Worm (Caenorhabditis elegans) whole organism, L4 larva: ENCODE measurements around the gene B0244.10.

Experiments used
- F49E8.2 ChIP-seq: sonication (generic microtip); optimal IDR thresholded peaks from 2 replicates; lab custom pipeline; 2016; ENCODE audit warnings: missing compliant biosample characterization, mild to moderate bottlenecking, missing genetic modification characterization, borderline replicate concordance
- aha-1 ChIP-seq: fragments of 150-350 bp; peaks from one replicate; lab custom pipeline; 2014; ENCODE audit warnings: missing biosample characterization, missing genetic modification characterization
- ama-1 ChIP-seq: fragments of 150-350 bp; optimal IDR thresholded peaks from 2 replicates; lab custom pipeline; 2014; ENCODE audit warnings: inconsistent platforms, mixed read lengths
- ceh-20 ChIP-seq: fragments of 200-800 bp; sonication (Bioruptor generic); IDR thresholded peaks from 2 replicates; pipeline ENCODE4 v1.3.6; 2022; ENCODE audit warnings: missing genetic modification reagents, missing genetic modification characterization, missing compliant biosample characterization
- ceh-28 ChIP-seq: fragments of 150-350 bp; optimal IDR thresholded peaks from 2 replicates; lab custom pipeline; 2014; ENCODE audit warnings: missing biosample characterization, missing genetic modification reagents, missing genetic modification characterization
- ceh-44 ChIP-seq: fragments of 200-800 bp; sonication (Bioruptor generic); IDR thresholded peaks from 2 replicates; pipeline ENCODE4 v1.3.6; 2022; ENCODE audit warnings: missing genetic modification reagents, missing genetic modification characterization, missing compliant biosample characterization
- daf-8 ChIP-seq: fragments of 200-800 bp; sonication (Bioruptor generic); IDR thresholded peaks from 2 replicates; pipeline ENCODE4 v1.3.6; 2022; ENCODE audit warnings: missing genetic modification characterization, missing compliant biosample characterization
- dmd-6 ChIP-seq: fragments of 200-800 bp; sonication (Bioruptor generic); IDR thresholded peaks from 2 replicates; pipeline ENCODE4 v1.3.6; 2022; ENCODE audit warnings: missing genetic modification reagents, missing genetic modification characterization, missing compliant biosample characterization
- dve-1 ChIP-seq: sonication (generic microtip); optimal IDR thresholded peaks from 2 replicates; lab custom pipeline; 2017; ENCODE audit warnings: antibody characterized with exemption, mild to moderate bottlenecking, missing genetic modification characterization, missing compliant biosample characterization; ENCODE audit not compliant: insufficient read depth
- egl-43 ChIP-seq: fragments of 200-800 bp; sonication (Bioruptor generic); IDR thresholded peaks from 2 replicates; pipeline ENCODE4 v1.3.6; 2022; ENCODE audit warnings: missing genetic modification reagents, missing genetic modification characterization, missing compliant biosample characterization
- fos-1 ChIP-seq: fragments of 150-350 bp; optimal IDR thresholded peaks from 2 replicates; lab custom pipeline; 2014; ENCODE audit warnings: missing biosample characterization, missing genetic modification characterization
- hlh-11 ChIP-seq: fragments of 200-800 bp; sonication (Bioruptor generic); optimal IDR thresholded peaks from 2 replicates; lab custom pipeline; 2018; ENCODE audit warnings: mild to moderate bottlenecking, missing genetic modification characterization, missing compliant biosample characterization
- hlh-30 ChIP-seq: sonication (generic microtip); optimal IDR thresholded peaks from 2 replicates; lab custom pipeline; 2017; ENCODE audit warnings: antibody characterized with exemption, mild to moderate bottlenecking, missing genetic modification characterization, missing compliant biosample characterization; ENCODE audit not compliant: insufficient read depth
- hmg-1.1 ChIP-seq: fragments of 200-800 bp; sonication (Bioruptor generic); IDR thresholded peaks from 2 replicates; pipeline ENCODE4 v1.3.6; 2022; ENCODE audit warnings: missing genetic modification reagents, missing genetic modification characterization, missing compliant biosample characterization
- jun-1 ChIP-seq: fragments of 150-350 bp; optimal IDR thresholded peaks from 2 replicates; lab custom pipeline; 2014; ENCODE audit warnings: missing biosample characterization, missing genetic modification reagents, missing genetic modification characterization
- lin-38 ChIP-seq: fragments of 200-800 bp; sonication (Bioruptor generic); IDR thresholded peaks from 2 replicates; pipeline ENCODE4 v1.3.6; 2022; ENCODE audit warnings: missing genetic modification reagents, missing genetic modification characterization, missing compliant biosample characterization
- lsy-2 ChIP-seq, 2 experiments: fragments of 150-350 bp in 1 of 2; sonication (generic microtip) in 1 of 2; optimal IDR thresholded peaks; 2 replicates each; lab custom pipeline; 2014 to 2017; ENCODE audit warnings: missing biosample characterization in 2 of 2, missing genetic modification characterization in 2 of 2
- madf-9 ChIP-seq: fragments of 200-800 bp; sonication (Bioruptor generic); conservative IDR thresholded peaks from 2 replicates; pipeline ENCODE4 v1.3.6; 2022; ENCODE audit warnings: missing genetic modification reagents, missing genetic modification characterization, missing compliant biosample characterization
- mdl-1 ChIP-seq, 2 experiments: fragments of 150-350 bp in 1 of 2; sonication (generic microtip) in 1 of 2; optimal IDR thresholded peaks; 2 replicates each; lab custom pipeline; 2014 to 2017; ENCODE audit warnings: missing biosample characterization in 2 of 2, missing genetic modification characterization in 2 of 2
- mep-1 ChIP-seq: fragments of 150-350 bp; sonication (generic microtip); optimal IDR thresholded peaks from 3 replicates; lab custom pipeline; 2014; ENCODE audit warnings: missing biosample characterization, missing genetic modification characterization
- mes-2 ChIP-seq: sonication (generic microtip); optimal IDR thresholded peaks from 2 replicates; lab custom pipeline; 2016; ENCODE audit warnings: missing genotype, mild to moderate bottlenecking, missing genetic modification characterization, missing compliant biosample characterization; ENCODE audit not compliant: poor library complexity, severe bottlenecking
- mxl-2 ChIP-seq: fragments of 200-800 bp; sonication (Bioruptor generic); conservative IDR thresholded peaks from 2 replicates; pipeline ENCODE4 v1.3.6; 2022; ENCODE audit warnings: missing genetic modification reagents, missing genetic modification characterization, missing compliant biosample characterization
- mxl-3 ChIP-seq: fragments of 200-800 bp; sonication (Bioruptor generic); optimal IDR thresholded peaks from 2 replicates; lab custom pipeline; 2018; ENCODE audit warnings: mild to moderate bottlenecking, missing genetic modification characterization, missing compliant biosample characterization
- nhr-11 ChIP-seq: fragments of 150-350 bp; optimal IDR thresholded peaks from 2 replicates; lab custom pipeline; 2014; ENCODE audit warnings: missing biosample characterization, missing genetic modification characterization
- nhr-25 ChIP-seq: sonication (generic microtip); optimal IDR thresholded peaks from 2 replicates; lab custom pipeline; 2017; ENCODE audit warnings: missing genetic modification characterization, mild to moderate bottlenecking, missing compliant biosample characterization, antibody characterized with exemption, moderate library complexity, borderline replicate concordance; ENCODE audit not compliant: insufficient read depth
- nhr-28 ChIP-seq: fragments of 150-350 bp; optimal IDR thresholded peaks from 2 replicates; lab custom pipeline; 2014; ENCODE audit warnings: missing biosample characterization, missing genetic modification characterization
- nhr-41 ChIP-seq: fragments of 200-800 bp; sonication (Bioruptor generic); IDR thresholded peaks from 2 replicates; pipeline ENCODE4 v1.3.6; 2022; ENCODE audit warnings: missing genetic modification reagents, missing genetic modification characterization, missing compliant biosample characterization
- nhr-48 ChIP-seq: sonication (generic microtip); optimal IDR thresholded peaks from 2 replicates; lab custom pipeline; 2016; ENCODE audit warnings: mild to moderate bottlenecking, missing genetic modification characterization, missing compliant biosample characterization
- pqm-1 ChIP-seq: sonication (generic microtip); optimal IDR thresholded peaks from 2 replicates; lab custom pipeline; 2017; ENCODE audit warnings: missing biosample characterization, missing genetic modification characterization
- rbr-2 ChIP-seq: sonication (generic microtip); optimal IDR thresholded peaks from 2 replicates; lab custom pipeline; 2016; ENCODE audit warnings: missing genotype, missing genetic modification characterization, missing compliant biosample characterization
- set-16 ChIP-seq: fragments of 200-800 bp; sonication (Bioruptor generic); IDR thresholded peaks from 2 replicates; pipeline ENCODE4 v1.3.6; 2022; ENCODE audit warnings: missing genetic modification reagents, missing genetic modification characterization, missing compliant biosample characterization
- snpc-1.2 ChIP-seq: fragments of 200-800 bp; sonication (Bioruptor generic); IDR thresholded peaks from 2 replicates; pipeline ENCODE4 v1.3.6; 2022; ENCODE audit warnings: missing genetic modification reagents, missing genetic modification characterization, missing compliant biosample characterization
- snpc-4 ChIP-seq: fragments of 150-350 bp; optimal IDR thresholded peaks from 2 replicates; lab custom pipeline; 2014; ENCODE audit warnings: missing biosample characterization, missing genetic modification characterization
- spr-1 ChIP-seq: sonication (generic microtip); optimal IDR thresholded peaks from 2 replicates; lab custom pipeline; 2016; ENCODE audit warnings: mild to moderate bottlenecking, missing genetic modification characterization, missing compliant biosample characterization
- tag-97 ChIP-seq: fragments of 200-800 bp; sonication (Bioruptor generic); IDR thresholded peaks from 2 replicates; pipeline ENCODE4 v1.3.6; 2022; ENCODE audit warnings: missing genetic modification characterization, missing compliant biosample characterization
- unc-39 ChIP-seq: sonication (generic microtip); optimal IDR thresholded peaks from 2 replicates; lab custom pipeline; 2017; ENCODE audit warnings: missing biosample characterization, missing genetic modification characterization
- unc-62 ChIP-seq, 3 experiments: fragments of 150-350 bp in 1 of 3; sonication (generic microtip); optimal IDR thresholded peaks in 2 of 3; peaks in 1 of 3; 1 replicate in 1 of 3; 2 replicates in 2 of 3; lab custom pipeline; 2014 to 2017; ENCODE audit warnings: missing biosample characterization in 3 of 3, missing genetic modification characterization in 3 of 3, missing genetic modification reagents in 3 of 3, missing genotype in 1 of 3
- vab-7 ChIP-seq: fragments of 200-800 bp; sonication (Bioruptor generic); IDR thresholded peaks from 2 replicates; pipeline ENCODE4 v1.3.6; 2022; ENCODE audit warnings: missing genetic modification reagents, missing genetic modification characterization, missing compliant biosample characterization
- zfp-2 ChIP-seq: sonication (generic microtip); optimal IDR thresholded peaks from 2 replicates; lab custom pipeline; 2016; ENCODE audit warnings: mild to moderate bottlenecking, missing genetic modification characterization, missing compliant biosample characterization

Gene B0244.10

DNA sequence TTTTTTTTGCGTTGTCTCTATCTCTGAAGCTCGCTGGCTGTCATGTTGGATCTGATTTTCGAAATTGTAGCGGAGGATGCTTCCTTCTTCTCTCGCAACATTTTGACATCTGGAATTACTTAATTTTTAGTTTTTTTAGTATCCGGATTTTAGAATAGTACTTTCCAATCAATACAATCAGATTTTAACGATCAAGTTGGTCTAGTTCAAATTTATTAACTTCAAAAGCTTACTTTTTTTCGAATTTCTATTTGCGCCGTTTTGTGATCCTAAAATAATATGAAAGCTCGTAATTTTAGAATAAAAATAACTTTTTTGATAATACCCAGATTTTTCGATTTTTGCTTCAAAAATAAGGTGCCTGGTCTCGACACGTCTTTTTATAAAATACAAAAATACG, 24.9 kb upstream of the B0244.10 start, which contains the start of gene B0336.12:
Gene B0336.12 (minus strand): TSS at position 101 of the 400 bp plus-strand sequence.
- TF ChIP-seq ama-1 (lab: Kevin White, UChicago) (no peak), pqm-1 (tag; lab: Kevin White, UChicago) (no peak), lin-38 (0 out of 2 replicates have a peak, but pooled peaks have one; percentile 22)
- TF ChIP-seq, all 104 proteins: peak for 1

ce11 chrIII:5710676-5711075, 24.3 kb upstream of the B0244.10 start:
- TF ChIP-seq aha-1 (tag; lab: Kevin White, UChicago): peak; percentile 83
- peak; percentile 59 to 81 for TF ChIP-seq lsy-2 (tag; optimal IDR thresholded peaks at IDR 0.05; lab: Kevin White, UChicago)
- TF ChIP-seq snpc-4: no peak
- TF ChIP-seq nhr-28 (tag; lab: Kevin White, UChicago): peak; percentile 86
- TF ChIP-seq ceh-44 (GFP tag; lab: Robert Waterston, UW): no peak
- peak; percentile 95 for TF ChIP-seq mxl-3 (GFP tag; lab: Kevin White, UChicago)
- TF ChIP-seq zfp-2 (tag; lab: Kevin White, UChicago): no peak
- peak; percentile 30; the same call in 1 of the 2 replicates for TF ChIP-seq dmd-6 (GFP tag; lab: Robert Waterston, UW)
- TF ChIP-seq nhr-25 (tag; lab: Kevin White, UChicago): no peak
- TF ChIP-seq hmg-1.1 (GFP tag; lab: Robert Waterston, UW): 0 out of 2 replicates have a peak, but pooled peaks have one; percentile 37
- TF ChIP-seq ceh-28: no peak
- TF ChIP-seq mxl-2: no peak
- TF ChIP-seq jun-1: no peak
- peak; percentile 41 for TF ChIP-seq mes-2 (tag; lab: Kevin White, UChicago)
- TF ChIP-seq pqm-1 (tag; lab: Kevin White, UChicago): peak; percentile 4
- peak; percentile 86 for TF ChIP-seq hlh-11
- TF ChIP-seq F49E8.2 (tag; lab: Kevin White, UChicago): no peak
- no peak for TF ChIP-seq nhr-11 (tag; lab: Kevin White, UChicago)
- TF ChIP-seq dve-1 (tag; lab: Kevin White, UChicago): peak; percentile 41
- TF ChIP-seq ceh-20 (GFP tag; lab: Robert Waterston, UW): 0 out of 2 replicates have a peak, but pooled peaks have one; percentile 37
- TF ChIP-seq mep-1: peak; percentile 53
- TF ChIP-seq mdl-1 (tag; optimal IDR thresholded peaks at IDR 0.05; lab: Kevin White, UChicago): peak in 1 of 2 experiments; percentile 80
- TF ChIP-seq ama-1 (lab: Kevin White, UChicago): peak; percentile 51
- TF ChIP-seq vab-7 (GFP tag; lab: Robert Waterston, UW): no peak
- TF ChIP-seq nhr-48 (tag; lab: Kevin White, UChicago): peak; percentile 64
- TF ChIP-seq unc-62 (GFP tag; optimal IDR thresholded peaks at IDR 0.05 in 1 of 2; lab: Kevin White, UChicago): peak in 1 of 2 experiments; percentile 76
- TF ChIP-seq unc-62 (tag; optimal IDR thresholded peaks at IDR 0.05; lab: Kevin White, UChicago): no peak
- TF ChIP-seq hlh-30 (tag; lab: Kevin White, UChicago): peak; percentile 44
- no peak for TF ChIP-seq daf-8 (GFP tag; lab: Robert Waterston, UW)
- TF ChIP-seq egl-43 (GFP tag; lab: Robert Waterston, UW): no peak
- 0 out of 2 replicates have a peak, but pooled peaks have one; percentile 26 for TF ChIP-seq nhr-41 (GFP tag; lab: Robert Waterston, UW)
- peak; percentile 22 for TF ChIP-seq rbr-2 (tag; lab: Kevin White, UChicago)
- TF ChIP-seq spr-1 (tag; lab: Kevin White, UChicago): peak; percentile 45
- 0 out of 2 replicates have a peak, but pooled peaks have one; percentile 42 for TF ChIP-seq madf-9 (GFP tag; lab: Robert Waterston, UW)
- TF ChIP-seq tag-97 (GFP tag; lab: Robert Waterston, UW): no peak
- no peak for TF ChIP-seq unc-39 (tag; lab: Kevin White, UChicago)
- no peak for TF ChIP-seq fos-1 (tag; lab: Kevin White, UChicago)
- TF ChIP-seq snpc-1.2 (GFP tag; lab: Robert Waterston, UW): no peak
- TF ChIP-seq set-16 (GFP tag; lab: Robert Waterston, UW): no peak
- TF ChIP-seq, all 104 proteins: peak for 21
